Fruit fly (Drosophila melanogaster) S2 (cell line): ENCODE measurements around the gene GatA.

Experiments
- CG8478 ChIP-seq: fragments of >200 bp; optimal IDR thresholded peaks from 2 replicates; lab custom pipeline; 2018
- CTCF ChIP-seq, 2 experiments: fragments of >200 bp; optimal IDR thresholded peaks; 2 replicates each; lab custom pipeline; 2018

DNA sequence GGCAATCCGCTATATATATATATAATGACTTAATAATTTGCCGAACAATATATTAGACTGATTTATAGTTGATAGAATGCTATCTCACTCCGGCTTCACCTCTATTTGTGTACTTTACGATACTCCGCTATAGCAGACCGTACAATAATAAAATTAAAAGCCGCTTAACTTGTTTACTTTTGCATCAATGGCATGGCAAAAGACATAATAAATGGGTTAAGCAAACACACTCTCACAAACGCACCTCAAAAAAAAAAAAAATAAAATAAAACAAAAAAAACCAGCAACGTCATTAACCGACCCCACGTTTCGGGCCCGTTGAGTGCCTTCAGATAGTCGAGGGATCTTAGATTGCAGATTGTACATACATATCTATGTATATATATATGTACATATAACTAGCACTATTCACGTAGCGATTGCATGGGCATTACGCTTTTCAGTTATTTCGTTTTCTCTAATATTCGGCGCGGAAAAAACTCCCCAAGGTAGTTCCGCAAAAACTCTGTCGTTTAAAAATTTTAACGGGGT is 39.3 kb upstream of the GatA start:
- TF ChIP-seq CG8478 (lab: Kevin White, UChicago), result no peak
- TF ChIP-seq CTCF (optimal IDR thresholded peaks at IDR 0.05; lab: Kevin White, UChicago), result no peak
